Fruit fly (Drosophila melanogaster) whole organism, embryonic: Measurements from ENCODE around the gene CG13096.

Source experiments
- Atf6 ChIP-seq: fragments of 200-800 bp; sonication (Bioruptor generic); IDR thresholded peaks from 2 replicates; pipeline ENCODE4 v1.3.6; 2022; ENCODE audit warnings: missing biosample characterization, missing genetic modification characterization
- CG10274 ChIP-seq: fragments of 200-800 bp; sonication (Bioruptor generic); optimal IDR thresholded peaks from 3 replicates; lab custom pipeline; 2017; ENCODE audit warnings: missing biosample characterization, mild to moderate bottlenecking, missing genetic modification characterization
- CG10565 ChIP-seq: fragments of 200-800 bp; sonication (Bioruptor generic); optimal IDR thresholded peaks from 3 replicates; lab custom pipeline; 2016; ENCODE audit warnings: missing biosample characterization, mild to moderate bottlenecking, missing genetic modification characterization
- CG11093 ChIP-seq: fragments of 200-800 bp; sonication (Bioruptor generic); IDR thresholded peaks from 3 replicates; pipeline ENCODE4 v1.3.6; 2022; ENCODE audit warnings: missing biosample characterization, missing genetic modification characterization
- CG12155 ChIP-seq: fragments of 200-800 bp; sonication (Bioruptor generic); optimal IDR thresholded peaks from 3 replicates; lab custom pipeline; 2016; ENCODE audit warnings: missing biosample characterization, missing genetic modification characterization
- CG13296 ChIP-seq: fragments of 200-800 bp; sonication (Bioruptor generic); optimal IDR thresholded peaks from 3 replicates; lab custom pipeline; 2018; ENCODE audit warnings: missing biosample characterization, mild to moderate bottlenecking, missing genetic modification characterization
- CG13424 ChIP-seq: fragments of 200-800 bp; sonication (Bioruptor generic); optimal IDR thresholded peaks from 2 replicates; lab custom pipeline; 2019; ENCODE audit warnings: missing biosample characterization, mild to moderate bottlenecking, missing genetic modification characterization, moderate library complexity
- CG14710 ChIP-seq: fragments of 200-800 bp; sonication (Bioruptor generic); optimal IDR thresholded peaks from 3 replicates; lab custom pipeline; 2019; ENCODE audit warnings: missing biosample characterization, mild to moderate bottlenecking, missing genetic modification characterization, moderate library complexity
- CG1603 ChIP-seq: fragments of 200-800 bp; sonication (Bioruptor generic); optimal IDR thresholded peaks from 2 replicates; lab custom pipeline; 2019; ENCODE audit warnings: missing biosample characterization, mild to moderate bottlenecking, missing genetic modification characterization, moderate library complexity
- CG17186 ChIP-seq: fragments of 200-800 bp; sonication (Bioruptor generic); optimal IDR thresholded peaks from 3 replicates; lab custom pipeline; 2017; ENCODE audit warnings: missing biosample characterization, missing genetic modification reagents, missing genetic modification characterization
- CG2889 ChIP-seq: fragments of 200-800 bp; sonication (Bioruptor generic); IDR thresholded peaks from 3 replicates; pipeline ENCODE4 v1.3.6; 2022; ENCODE audit warnings: missing biosample characterization, missing genetic modification characterization
- CG34422 ChIP-seq: fragments of 200-800 bp; sonication (Bioruptor generic); IDR thresholded peaks from 3 replicates; pipeline ENCODE4 v1.3.6; 2022; ENCODE audit warnings: missing biosample characterization, missing genetic modification characterization
- CG3847 ChIP-seq: fragments of 200-800 bp; sonication (Bioruptor generic); IDR thresholded peaks from 2 replicates; pipeline ENCODE4 v1.3.6; 2022; ENCODE audit warnings: missing biosample characterization, missing genetic modification characterization
- CG4854 ChIP-seq: fragments of 200-800 bp; sonication (Bioruptor generic); optimal IDR thresholded peaks from 2 replicates; lab custom pipeline; 2016; ENCODE audit warnings: missing biosample characterization, missing genetic modification characterization, inconsistent platforms
- CG6175 ChIP-seq: fragments of 200-800 bp; sonication (Bioruptor generic); IDR thresholded peaks from 3 replicates; pipeline ENCODE4 v1.3.6; 2022; ENCODE audit warnings: missing biosample characterization, missing genetic modification characterization
- CG7372 ChIP-seq: fragments of 200-800 bp; sonication (Bioruptor generic); IDR thresholded peaks from 2 replicates; pipeline ENCODE4 v1.3.6; 2022; ENCODE audit warnings: missing biosample characterization, missing genetic modification characterization
- CG7928 ChIP-seq: fragments of 200-800 bp; sonication (Bioruptor generic); optimal IDR thresholded peaks from 2 replicates; lab custom pipeline; 2017; ENCODE audit warnings: missing biosample characterization, mild to moderate bottlenecking, missing genetic modification characterization
- CG8944 ChIP-seq: fragments of 200-800 bp; sonication (Bioruptor generic); optimal IDR thresholded peaks from 3 replicates; lab custom pipeline; 2016; ENCODE audit warnings: missing biosample characterization, missing genetic modification characterization
- CG9727 ChIP-seq: fragments of 200-800 bp; sonication (Bioruptor generic); optimal IDR thresholded peaks from 3 replicates; lab custom pipeline; 2017; ENCODE audit warnings: missing biosample characterization, mild to moderate bottlenecking, missing genetic modification characterization
- D ChIP-seq, 2 experiments: fragments of 200-800 bp in 1 of 2; fragments of >200 bp in 1 of 2; sonication (Bioruptor generic) in 1 of 2; optimal IDR thresholded peaks; 2 replicates in 1 of 2; 3 replicates in 1 of 2; lab custom pipeline; 2017; ENCODE audit warnings: mild to moderate bottlenecking in 1 of 2, missing biosample characterization in 1 of 2, missing genetic modification characterization in 1 of 2, missing genetic modification reagents in 1 of 2
- Dbx ChIP-seq: fragments of 200-800 bp; sonication (Bioruptor generic); IDR thresholded peaks from 3 replicates; pipeline ENCODE4 v1.3.6; 2022; ENCODE audit warnings: missing biosample characterization, missing genetic modification characterization
- Doc2 ChIP-seq: fragments of 200-800 bp; sonication (Bioruptor generic); IDR thresholded peaks from 2 replicates; pipeline ENCODE4 v1.3.6; 2022; ENCODE audit warnings: missing biosample characterization, missing genetic modification characterization
- Dref ChIP-seq: fragments of 200-800 bp; sonication (Bioruptor generic); IDR thresholded peaks from 2 replicates; pipeline ENCODE4 v1.3.6; 2022; ENCODE audit warnings: missing biosample characterization, missing genetic modification characterization
- MESR4 ChIP-seq: fragments of 200-800 bp; sonication (Bioruptor generic); optimal IDR thresholded peaks from 2 replicates; lab custom pipeline; 2018; ENCODE audit warnings: missing biosample characterization, mild to moderate bottlenecking, missing genetic modification characterization, moderate library complexity
- Mad ChIP-seq: fragments of 200-800 bp; sonication (Bioruptor generic); optimal IDR thresholded peaks from 2 replicates; lab custom pipeline; 2016; ENCODE audit warnings: missing biosample characterization, missing genetic modification characterization
- Nf-YB ChIP-seq: fragments of 200-800 bp; sonication (Bioruptor generic); optimal IDR thresholded peaks from 3 replicates; lab custom pipeline; 2019; ENCODE audit warnings: missing biosample characterization, mild to moderate bottlenecking, missing genetic modification characterization, moderate library complexity
- Pdp1 ChIP-seq, 2 experiments: fragments of 200-800 bp; sonication (Bioruptor generic); optimal IDR thresholded peaks; 3 replicates each; lab custom pipeline; 2016; ENCODE audit warnings: missing biosample characterization in 2 of 2, missing genetic modification characterization in 2 of 2, mild to moderate bottlenecking in 1 of 2, moderate library complexity in 1 of 2
- Trl ChIP-seq, 3 experiments: fragments of >200 bp in 2 of 3; fragments of 200-800 bp in 1 of 3; sonication (Bioruptor generic) in 1 of 3; optimal IDR thresholded peaks; 2 replicates in 1 of 3; 3 replicates in 2 of 3; lab custom pipeline; 2016 to 2017; ENCODE audit warnings: missing biosample characterization in 1 of 3, missing genetic modification characterization in 1 of 3
- Vsx1 ChIP-seq: fragments of 200-800 bp; sonication (Bioruptor generic); optimal IDR thresholded peaks from 2 replicates; lab custom pipeline; 2017; ENCODE audit warnings: missing biosample characterization, mild to moderate bottlenecking, missing genetic modification characterization, missing genetic modification reagents
- amos ChIP-seq: fragments of 200-800 bp; sonication (Bioruptor generic); IDR thresholded peaks from 2 replicates; pipeline ENCODE4 v1.3.6; 2022; ENCODE audit warnings: missing biosample characterization, missing genetic modification characterization; ENCODE audit not compliant: partially characterized antibody
- ash1 ChIP-seq: fragments of 200-800 bp; sonication (Bioruptor generic); optimal IDR thresholded peaks from 2 replicates; lab custom pipeline; 2018; ENCODE audit warnings: missing biosample characterization, mild to moderate bottlenecking, missing genetic modification characterization
- ato ChIP-seq: fragments of 200-800 bp; sonication (Bioruptor generic); IDR thresholded peaks from 2 replicates; pipeline ENCODE4 v1.3.6; 2022; ENCODE audit warnings: missing biosample characterization, missing genetic modification characterization; ENCODE audit not compliant: partially characterized antibody
- bowl ChIP-seq: fragments of 200-800 bp; sonication (Bioruptor generic); IDR thresholded peaks from 2 replicates; pipeline ENCODE4 v1.3.6; 2022; ENCODE audit warnings: missing biosample characterization, missing genetic modification characterization
- dan ChIP-seq: fragments of 200-800 bp; sonication (Bioruptor generic); IDR thresholded peaks from 2 replicates; pipeline ENCODE4 v1.3.6; 2022; ENCODE audit warnings: missing biosample characterization, missing genetic modification characterization
- en ChIP-seq: fragments of 200-800 bp; sonication (Bioruptor generic); optimal IDR thresholded peaks from 2 replicates; lab custom pipeline; 2016; ENCODE audit warnings: missing biosample characterization, missing genetic modification characterization
- gce ChIP-seq: fragments of 200-800 bp; sonication (Bioruptor generic); IDR thresholded peaks from 3 replicates; pipeline ENCODE4 v1.3.6; 2022; ENCODE audit warnings: missing biosample characterization, missing genetic modification characterization
- hb ChIP-seq: fragments of 200-800 bp; sonication (Bioruptor generic); IDR thresholded peaks from 3 replicates; pipeline ENCODE4 v1.3.6; 2022; ENCODE audit warnings: missing biosample characterization, missing genetic modification characterization; ENCODE audit not compliant: partially characterized antibody
- ind ChIP-seq: fragments of 200-800 bp; sonication (Bioruptor generic); optimal IDR thresholded peaks from 3 replicates; lab custom pipeline; 2016; ENCODE audit warnings: missing biosample characterization, missing genetic modification characterization
- mld ChIP-seq: fragments of 200-800 bp; sonication (Bioruptor generic); IDR thresholded peaks from 3 replicates; pipeline ENCODE4 v1.3.6; 2022; ENCODE audit warnings: missing biosample characterization, missing genetic modification characterization; ENCODE audit not compliant: partially characterized antibody
- rib ChIP-seq: fragments of 200-800 bp; sonication (Bioruptor generic); IDR thresholded peaks from 2 replicates; pipeline ENCODE4 v1.3.6; 2022; ENCODE audit warnings: missing biosample characterization, missing genetic modification characterization
- sug ChIP-seq: fragments of 200-800 bp; optimal IDR thresholded peaks from 2 replicates; lab custom pipeline; 2019; ENCODE audit warnings: missing biosample characterization, mild to moderate bottlenecking, missing genetic modification characterization, moderate library complexity
- tna ChIP-seq: fragments of 200-800 bp; sonication (Bioruptor generic); IDR thresholded peaks from 2 replicates; pipeline ENCODE4 v1.3.6; 2022; ENCODE audit warnings: missing biosample characterization, missing genetic modification characterization; ENCODE audit not compliant: partially characterized antibody
- toy ChIP-seq: fragments of 200-800 bp; sonication (Bioruptor generic); IDR thresholded peaks from 2 replicates; pipeline ENCODE4 v1.3.6; 2022; ENCODE audit warnings: missing biosample characterization, missing genetic modification characterization
- tx ChIP-seq: fragments of 200-800 bp; sonication (Bioruptor generic); optimal IDR thresholded peaks from 2 replicates; lab custom pipeline; 2016; ENCODE audit warnings: missing biosample characterization, missing genetic modification characterization
- vvl ChIP-seq: fragments of 200-800 bp; sonication (Bioruptor generic); IDR thresholded peaks from 2 replicates; pipeline ENCODE4 v1.3.6; 2022; ENCODE audit warnings: missing biosample characterization, missing genetic modification characterization
- z ChIP-seq: fragments of 200-800 bp; sonication (Bioruptor generic); IDR thresholded peaks from 3 replicates; pipeline ENCODE4 v1.3.6; 2022; ENCODE audit warnings: missing biosample characterization, missing genetic modification characterization
- zf30C ChIP-seq: fragments of 200-800 bp; sonication (Bioruptor generic); optimal IDR thresholded peaks from 3 replicates; lab custom pipeline; 2018; ENCODE audit warnings: missing biosample characterization, mild to moderate bottlenecking, missing genetic modification characterization
- zfh1 ChIP-seq: fragments of 200-800 bp; sonication (Bioruptor generic); IDR thresholded peaks from 3 replicates; pipeline ENCODE4 v1.3.6; 2022; ENCODE audit warnings: missing biosample characterization, missing genetic modification characterization

The CG13096 gene

DNA sequence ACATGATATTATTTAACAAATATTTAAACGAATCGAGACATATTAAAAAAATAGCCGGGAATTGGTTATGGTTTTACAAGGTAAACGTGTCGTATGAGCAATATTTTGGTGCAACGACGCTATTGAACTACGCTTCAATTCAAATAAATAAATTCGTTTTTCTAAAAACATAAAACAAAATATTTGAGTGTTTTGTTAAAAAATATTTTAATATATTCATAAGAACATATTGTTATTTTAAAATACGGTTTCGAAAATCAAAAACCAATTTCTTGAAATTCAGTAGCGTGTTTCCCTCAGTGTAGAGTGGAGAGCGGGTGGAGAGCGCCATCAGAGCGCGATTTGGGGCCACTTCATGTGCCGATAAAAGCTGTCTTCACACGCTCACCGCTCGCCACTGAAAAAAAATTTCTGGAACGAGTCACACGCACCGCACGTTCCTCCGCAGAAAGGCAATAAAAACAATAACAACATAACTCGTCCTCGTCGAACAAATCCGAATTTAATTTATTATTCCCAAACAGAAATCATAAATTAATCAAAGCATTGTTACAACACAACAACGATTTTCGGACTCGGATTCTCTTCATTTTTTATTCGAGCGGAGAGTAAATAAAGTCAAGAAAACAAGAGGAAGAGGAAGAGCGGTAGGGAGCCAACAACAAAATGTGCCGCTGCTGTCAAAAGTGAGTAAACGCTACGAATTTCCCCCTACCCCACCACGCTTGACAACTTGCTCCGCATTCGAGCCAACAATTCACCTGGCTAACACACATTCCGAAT lies 23.9 kb upstream of the CG13096 start (continued):
- peak; percentile 76; the same call in 1 of the 3 replicates for TF ChIP-seq CG11093 (GFP tag; lab: Robert Waterston, UW)
- peak; percentile 60 for TF ChIP-seq zfh1 (GFP tag; lab: Robert Waterston, UW)
- peak; percentile 3 for TF ChIP-seq CG17186 (GFP tag; lab: Kevin White, UChicago)
- TF ChIP-seq Mad = peak; percentile 17
- peak; percentile 83 for TF ChIP-seq sug
- peak; percentile 84 for TF ChIP-seq ind
- no peak for TF ChIP-seq Dref (GFP tag; lab: Robert Waterston, UW)
- no peak; the same call in 2 of the 3 replicates for TF ChIP-seq CG2889 (GFP tag; lab: Robert Waterston, UW)
- no peak for TF ChIP-seq tna (GFP tag; lab: Robert Waterston, UW)
- TF ChIP-seq CG14710 (tag; lab: Kevin White, UChicago) = peak; percentile 95
- peak; percentile 12 for TF ChIP-seq tx (GFP tag; lab: Kevin White, UChicago)
- TF ChIP-seq zf30C = peak; percentile 80
- peak; percentile 80 for TF ChIP-seq CG12155 (GFP tag; lab: Kevin White, UChicago)
- TF ChIP-seq Nf-YB (GFP tag; lab: Kevin White, UChicago) = peak; percentile 86
- TF ChIP-seq rib = no peak
- peak; percentile 97 for TF ChIP-seq CG13424 (tag; lab: Kevin White, UChicago)
- no peak for TF ChIP-seq bowl (GFP tag; lab: Robert Waterston, UW)
- TF ChIP-seq Trl (optimal IDR thresholded peaks at IDR 0.05; lab: Kevin White, UChicago) = peak; percentile 62 to 67
- TF ChIP-seq Trl (GFP tag; optimal IDR thresholded peaks at IDR 0.05; lab: Kevin White, UChicago) = peak; percentile 32
- TF ChIP-seq dan = no peak
- TF ChIP-seq Atf6 (GFP tag; lab: Robert Waterston, UW) = peak; percentile 81
- no peak for TF ChIP-seq mld (GFP tag; lab: Robert Waterston, UW)
- TF ChIP-seq CG7372 (GFP tag; lab: Robert Waterston, UW) = peak; percentile 70
- TF ChIP-seq hb (GFP tag; lab: Robert Waterston, UW) = no peak
- peak; percentile 82 for TF ChIP-seq CG34422
- peak; percentile 46 for TF ChIP-seq CG4854 (GFP tag; lab: Kevin White, UChicago)
- peak; percentile 32 for TF ChIP-seq en (GFP tag; lab: Kevin White, UChicago)
- peak; percentile 55; the same call in 1 of the 3 replicates for TF ChIP-seq gce
- TF ChIP-seq vvl (GFP tag; lab: Robert Waterston, UW) = peak; percentile 78
- no peak for TF ChIP-seq ato
- TF ChIP-seq CG7928 (GFP tag; lab: Kevin White, UChicago) = peak; percentile 62
- peak; percentile 45; the same call in 1 of the 2 replicates for TF ChIP-seq toy
- TF ChIP-seq Dbx (GFP tag; lab: Robert Waterston, UW) = peak; percentile 41; the same call in 1 of the 3 replicates
- TF ChIP-seq CG13296 = peak; percentile 92
- TF ChIP-seq Doc2 (GFP tag; lab: Robert Waterston, UW) = no peak
- TF ChIP-seq MESR4 (GFP tag; lab: Kevin White, UChicago) = no peak
- TF ChIP-seq Vsx1 = peak; percentile 89
- TF ChIP-seq CG10565 (GFP tag; lab: Kevin White, UChicago) = peak; percentile 51
- TF ChIP-seq CG10274 (GFP tag; lab: Kevin White, UChicago) = peak; percentile 84
- no peak for TF ChIP-seq ash1 (GFP tag; lab: Kevin White, UChicago)
- peak; percentile 4; the same call in 1 of the 3 replicates for TF ChIP-seq CG6175
- no peak for TF ChIP-seq CG8944 (GFP tag; lab: Kevin White, UChicago)
- peak; percentile 59 for TF ChIP-seq CG1603 (tag; lab: Kevin White, UChicago)
- TF ChIP-seq Pdp1 (GFP tag; optimal IDR thresholded peaks at IDR 0.05; lab: Kevin White, UChicago) = peak; percentile 53 to 62
- peak; percentile 96 for TF ChIP-seq CG9727 (GFP tag; lab: Kevin White, UChicago)
- TF ChIP-seq amos (GFP tag; lab: Robert Waterston, UW) = no peak
- TF ChIP-seq CG3847 (GFP tag; lab: Robert Waterston, UW) = peak; percentile 78
- no peak for TF ChIP-seq D (optimal IDR thresholded peaks at IDR 0.05; lab: Kevin White, UChicago)
- TF ChIP-seq D (GFP tag; optimal IDR thresholded peaks at IDR 0.05; lab: Kevin White, UChicago) = peak; percentile 94
- no peak; the same call in 2 of the 3 replicates for TF ChIP-seq z (GFP tag; lab: Robert Waterston, UW)
